Fruit fly (Drosophila melanogaster): ENCODE measurements around the gene nau.

nau gene

dm6 chr3R:23732990-23733512 is 14.9 kb upstream of the nau start, which contains the start of the genes Hmgcr and Rpn9 (continued):
- TF ChIP-seq CG3995 (GFP tag; optimal IDR thresholded peaks at IDR 0.05), result peak; percentile 24
- 0 out of 3 replicates have a peak, but pooled peaks have one; percentile 48 for TF ChIP-seq Opbp (GFP tag; IDR thresholded peaks at IDR 0.05; ENCODE audit: partially characterized antibody)
- TF ChIP-seq CG9817 (tag; optimal IDR thresholded peaks at IDR 0.05), result no peak
- TF ChIP-seq Ptx1 (GFP tag; IDR thresholded peaks at IDR 0.05), result no peak
- TF ChIP-seq grn (GFP tag; optimal IDR thresholded peaks at IDR 0.05), result no peak
- peak; percentile 63 for TF ChIP-seq CG12391 (tag; optimal IDR thresholded peaks at IDR 0.05)
- TF ChIP-seq Nf-YB (GFP tag; optimal IDR thresholded peaks at IDR 0.05), result peak; percentile 27
- TF ChIP-seq Fer3 (tag; optimal IDR thresholded peaks at IDR 0.05), result peak; percentile 3
- TF ChIP-seq Atf3 (GFP tag; optimal IDR thresholded peaks at IDR 0.05), result no peak
- TF ChIP-seq slbo (GFP tag; IDR thresholded peaks at IDR 0.05), result no peak; the same call in 1 of the 2 replicates
- no peak for TF ChIP-seq sisA (GFP tag; IDR thresholded peaks at IDR 0.05)
- no peak for TF ChIP-seq al (GFP tag; IDR thresholded peaks at IDR 0.05)
- no peak for TF ChIP-seq ind (GFP tag; optimal IDR thresholded peaks at IDR 0.05)
- TF ChIP-seq CG1832 (GFP tag; optimal IDR thresholded peaks at IDR 0.05), result no peak
- TF ChIP-seq sna (GFP tag; IDR thresholded peaks at IDR 0.05; ENCODE audit: partially characterized antibody), result no peak
- no peak for TF ChIP-seq tap (tag; optimal IDR thresholded peaks at IDR 0.05)
- TF ChIP-seq CG5180 (GFP tag; optimal IDR thresholded peaks at IDR 0.05), result no peak
- TF ChIP-seq Optix (GFP tag; IDR thresholded peaks at IDR 0.05), result no peak
- TF ChIP-seq ranshi (GFP tag; IDR thresholded peaks at IDR 0.05), result no peak
- TF ChIP-seq emc (GFP tag; optimal IDR thresholded peaks at IDR 0.05), result no peak
- TF ChIP-seq CG15011 (GFP tag; optimal IDR thresholded peaks at IDR 0.05), result no peak
- TF ChIP-seq CG8089 (GFP tag; optimal IDR thresholded peaks at IDR 0.05), result peak; percentile 0
- no peak for TF ChIP-seq Dfd (GFP tag; optimal IDR thresholded peaks at IDR 0.05)
- TF ChIP-seq CG10462 (GFP tag; optimal IDR thresholded peaks at IDR 0.05), result no peak
- TF ChIP-seq bsh (GFP tag; optimal IDR thresholded peaks at IDR 0.05), result no peak
- TF ChIP-seq Atf-2 (GFP tag; optimal IDR thresholded peaks at IDR 0.05), result no peak
- peak; percentile 67; the same call in 1 of the 3 replicates for TF ChIP-seq CG34422 (GFP tag; IDR thresholded peaks at IDR 0.05)
- TF ChIP-seq cas (GFP tag; IDR thresholded peaks at IDR 0.05), result no peak
- peak; percentile 93 for TF ChIP-seq gfzf (GFP tag; optimal IDR thresholded peaks at IDR 0.05)
- TF ChIP-seq D19A (tag; optimal IDR thresholded peaks at IDR 0.05), result peak; percentile 14
- TF ChIP-seq CG7987 (GFP tag; optimal IDR thresholded peaks at IDR 0.05), result peak; percentile 41
- TF ChIP-seq Elba2 (GFP tag; optimal IDR thresholded peaks at IDR 0.05), result no peak
- peak; percentile 83 for TF ChIP-seq CG12659 (GFP tag; optimal IDR thresholded peaks at IDR 0.05)
- TF ChIP-seq CG15479 (GFP tag; optimal IDR thresholded peaks at IDR 0.05), result no peak
- TF ChIP-seq ac (GFP tag; optimal IDR thresholded peaks at IDR 0.05), result no peak
- no peak for TF ChIP-seq CG12942 (GFP tag; optimal IDR thresholded peaks at IDR 0.05)
- peak; percentile 58 for TF ChIP-seq CTCF (GFP tag; optimal IDR thresholded peaks at IDR 0.05)
- TF ChIP-seq knrl (GFP tag; IDR thresholded peaks at IDR 0.05; ENCODE audit: partially characterized antibody), result peak; percentile 9; the same call in 1 of the 3 replicates
- no peak for TF ChIP-seq hbn (GFP tag; IDR thresholded peaks at IDR 0.05; ENCODE audit: partially characterized antibody)
- no peak for TF ChIP-seq Hr78 (GFP tag; optimal IDR thresholded peaks at IDR 0.05)
- no peak for TF ChIP-seq CG12071 (GFP tag; optimal IDR thresholded peaks at IDR 0.05)
- TF ChIP-seq lilli (GFP tag; optimal IDR thresholded peaks at IDR 0.05), result peak; percentile 13
- no peak for TF ChIP-seq CG10274 (GFP tag; optimal IDR thresholded peaks at IDR 0.05)
- TF ChIP-seq ERR (GFP tag; optimal IDR thresholded peaks at IDR 0.05), result peak; percentile 11
- TF ChIP-seq CG7372 (GFP tag; IDR thresholded peaks at IDR 0.05), result no peak
- TF ChIP-seq Mes4 (GFP tag; optimal IDR thresholded peaks at IDR 0.05), result peak; percentile 50
- TF ChIP-seq gem (tag; optimal IDR thresholded peaks at IDR 0.05), result peak; percentile 35
- no peak for TF ChIP-seq zfh2 (GFP tag; optimal IDR thresholded peaks at IDR 0.05)
- TF ChIP-seq CG16813 (GFP tag; IDR thresholded peaks at IDR 0.05; ENCODE audit: partially characterized antibody), result no peak
- TF ChIP-seq CHES-1-like (GFP tag; optimal IDR thresholded peaks at IDR 0.05), result peak; percentile 53
- peak; percentile 22 for TF ChIP-seq nau (GFP tag; optimal IDR thresholded peaks at IDR 0.05)
